Fruit fly (Drosophila melanogaster): ENCODE measurements around the gene Tim9a.
A peak's percentile ranks its signal among the peaks of the same experiment; 100 is the strongest.

dm6 chrX:13345327-13345726, 39.7 kb upstream of the Tim9a start:
- TF ChIP-seq cnc (optimal IDR thresholded peaks at IDR 0.05) (no peak), toe (GFP tag; optimal IDR thresholded peaks at IDR 0.05) (no peak), pad (GFP tag; optimal IDR thresholded peaks at IDR 0.05) (peak; percentile 6), tj (GFP tag; optimal IDR thresholded peaks at IDR 0.05) (peak; percentile 4), bab1 (GFP tag; optimal IDR thresholded peaks at IDR 0.05) (no peak), CG12768 (GFP tag; optimal IDR thresholded peaks at IDR 0.05) (peak; percentile 44), Crg-1 (GFP tag; optimal IDR thresholded peaks at IDR 0.05) (no peak), CG33017 (tag; optimal IDR thresholded peaks at IDR 0.05) (peak; percentile 38), CG14711 (tag; optimal IDR thresholded peaks at IDR 0.05) (peak; percentile 20), Hr96 (GFP tag; optimal IDR thresholded peaks at IDR 0.05) (no peak), kay (GFP tag; ENCODE audit: borderline replicate concordance) (no peak)
